Worm (Caenorhabditis elegans) whole organism, L3 larva: ENCODE data around the gene pqn-41.

ENCODE experiments used
- R02D3.7 ChIP-seq: fragments of 150-350 bp; optimal IDR thresholded peaks from 2 replicates; lab custom pipeline; 2014; ENCODE audit warnings: missing biosample characterization, missing genetic modification characterization
- ZK546.5 ChIP-seq: sonication (generic microtip); optimal IDR thresholded peaks from 2 replicates; lab custom pipeline; 2017; ENCODE audit warnings: missing biosample characterization, missing genetic modification characterization
- aly-2 ChIP-seq: fragments of 150-350 bp; optimal IDR thresholded peaks from 2 replicates; lab custom pipeline; 2014; ENCODE audit warnings: missing biosample characterization, missing genetic modification characterization
- ama-1 ChIP-seq: fragments of 150-350 bp; optimal IDR thresholded peaks from 2 replicates; lab custom pipeline; 2018
- ceh-16 ChIP-seq: sonication (generic microtip); optimal IDR thresholded peaks from 2 replicates; lab custom pipeline; 2017; ENCODE audit warnings: missing biosample characterization, missing genetic modification characterization
- ceh-28 ChIP-seq: fragments of 150-350 bp; optimal IDR thresholded peaks from 2 replicates; lab custom pipeline; 2014; ENCODE audit warnings: missing biosample characterization, missing genetic modification reagents, missing genetic modification characterization
- ceh-82 ChIP-seq: fragments of 150-350 bp; optimal IDR thresholded peaks from 2 replicates; lab custom pipeline; 2014; ENCODE audit warnings: missing biosample characterization, missing genetic modification characterization
- ceh-9 ChIP-seq: sonication (generic microtip); optimal IDR thresholded peaks from 2 replicates; lab custom pipeline; 2018; ENCODE audit warnings: missing biosample characterization, missing genetic modification characterization
- daf-12 ChIP-seq: fragments of 150-350 bp; optimal IDR thresholded peaks from 2 replicates; lab custom pipeline; 2014; ENCODE audit warnings: missing biosample characterization, missing genetic modification reagents, missing genetic modification characterization
- egl-27 ChIP-seq: sonication (generic microtip); optimal IDR thresholded peaks from 4 replicates; lab custom pipeline; 2017; ENCODE audit warnings: missing biosample characterization, missing genetic modification reagents, missing genetic modification characterization
- egl-5 ChIP-seq: fragments of 150-350 bp; optimal IDR thresholded peaks from 2 replicates; lab custom pipeline; 2017; ENCODE audit warnings: missing biosample characterization, missing genetic modification reagents, missing genetic modification characterization, inconsistent platforms
- elt-1 ChIP-seq: fragments of 150-350 bp; optimal IDR thresholded peaks from 2 replicates; lab custom pipeline; 2014; ENCODE audit warnings: missing biosample characterization, missing genetic modification characterization
- elt-2 ChIP-seq: sonication (generic microtip); optimal IDR thresholded peaks from 2 replicates; lab custom pipeline; 2016; ENCODE audit warnings: missing genetic modification reagents, mild to moderate bottlenecking, missing genetic modification characterization, missing compliant biosample characterization
- elt-3 ChIP-seq, 3 experiments: fragments of 150-350 bp in 1 of 3; sonication (generic microtip) in 2 of 3; optimal IDR thresholded peaks; 2 replicates in 2 of 3; 4 replicates in 1 of 3; lab custom pipeline; 2014 to 2017; ENCODE audit warnings: missing biosample characterization in 3 of 3, missing genetic modification characterization in 3 of 3
- eor-1 ChIP-seq, 2 experiments: fragments of 150-350 bp; optimal IDR thresholded peaks; 2 replicates each; lab custom pipeline; 2014 to 2018; ENCODE audit warnings: missing biosample characterization in 2 of 2, missing genetic modification characterization in 2 of 2
- fkh-10 ChIP-seq: sonication (generic microtip); optimal IDR thresholded peaks from 2 replicates; lab custom pipeline; 2017; ENCODE audit warnings: missing biosample characterization, missing genetic modification reagents, missing genetic modification characterization
- fkh-2 ChIP-seq: fragments of 150-350 bp; optimal IDR thresholded peaks from 2 replicates; lab custom pipeline; 2014; ENCODE audit warnings: missing biosample characterization, missing genetic modification reagents, missing genetic modification characterization
- fos-1 ChIP-seq: fragments of 150-350 bp; optimal IDR thresholded peaks from 2 replicates; lab custom pipeline; 2014; ENCODE audit warnings: missing biosample characterization, missing genetic modification characterization
- hmg-11 ChIP-seq: sonication (generic microtip); optimal IDR thresholded peaks from 2 replicates; lab custom pipeline; 2016; ENCODE audit warnings: missing genetic modification characterization, missing compliant biosample characterization
- jun-1 ChIP-seq: fragments of 150-350 bp; optimal IDR thresholded peaks from 2 replicates; lab custom pipeline; 2014; ENCODE audit warnings: missing biosample characterization, missing genetic modification reagents, missing genetic modification characterization
- lin-15B ChIP-seq: fragments of 150-350 bp; optimal IDR thresholded peaks from 2 replicates; lab custom pipeline; 2014; ENCODE audit warnings: missing biosample characterization, missing genetic modification characterization
- lin-39 ChIP-seq: fragments of 150-350 bp; optimal IDR thresholded peaks from 2 replicates; lab custom pipeline; 2018; ENCODE audit warnings: missing biosample characterization, missing genetic modification reagents, missing genetic modification characterization
- lsy-12 ChIP-seq: sonication (generic microtip); optimal IDR thresholded peaks from 2 replicates; lab custom pipeline; 2016; ENCODE audit warnings: mild to moderate bottlenecking, missing genetic modification characterization, missing compliant biosample characterization
- mml-1 ChIP-seq: fragments of 150-350 bp; sonication (generic microtip); optimal IDR thresholded peaks from 3 replicates; lab custom pipeline; 2014; ENCODE audit warnings: missing biosample characterization, missing genetic modification characterization
- nfya-1 ChIP-seq: sonication (generic microtip); optimal IDR thresholded peaks from 2 replicates; lab custom pipeline; 2017; ENCODE audit warnings: missing genetic modification characterization, mild to moderate bottlenecking, missing compliant biosample characterization, antibody characterized with exemption, moderate library complexity; ENCODE audit not compliant: insufficient read depth
- nhr-11 ChIP-seq: fragments of 150-350 bp; optimal IDR thresholded peaks from 2 replicates; lab custom pipeline; 2014; ENCODE audit warnings: missing biosample characterization, missing genetic modification characterization
- nhr-12 ChIP-seq: fragments of 150-350 bp; optimal IDR thresholded peaks from 2 replicates; lab custom pipeline; 2014; ENCODE audit warnings: missing biosample characterization, missing genetic modification characterization
- nhr-23 ChIP-seq: fragments of 150-350 bp; optimal IDR thresholded peaks from 2 replicates; lab custom pipeline; 2014; ENCODE audit warnings: missing biosample characterization, missing genetic modification reagents, missing genetic modification characterization
- nhr-237 ChIP-seq: fragments of 150-350 bp; optimal IDR thresholded peaks from 2 replicates; lab custom pipeline; 2014; ENCODE audit warnings: missing biosample characterization, missing genetic modification characterization
- nhr-28 ChIP-seq: fragments of 150-350 bp; optimal IDR thresholded peaks from 2 replicates; lab custom pipeline; 2014; ENCODE audit warnings: missing biosample characterization, missing genetic modification characterization
- nhr-43 ChIP-seq: sonication (generic microtip); optimal IDR thresholded peaks from 2 replicates; lab custom pipeline; 2016; ENCODE audit warnings: mild to moderate bottlenecking, missing genetic modification characterization, missing compliant biosample characterization; ENCODE audit not compliant: poor library complexity, severe bottlenecking
- nhr-67 ChIP-seq: fragments of 150-350 bp; optimal IDR thresholded peaks from 2 replicates; lab custom pipeline; 2014; ENCODE audit warnings: missing biosample characterization, missing genetic modification characterization
- nhr-76 ChIP-seq: fragments of 150-350 bp; sonication (generic microtip); optimal IDR thresholded peaks from 5 replicates; lab custom pipeline; 2014; ENCODE audit warnings: missing biosample characterization, missing genetic modification characterization
- nhr-77 ChIP-seq: fragments of 150-350 bp; optimal IDR thresholded peaks from 2 replicates; lab custom pipeline; 2014; ENCODE audit warnings: missing biosample characterization, missing genetic modification characterization
- pha-4 ChIP-seq: fragments of 150-350 bp; optimal IDR thresholded peaks from 2 replicates; lab custom pipeline; 2014; ENCODE audit warnings: missing biosample characterization, missing genetic modification reagents, missing genetic modification characterization
- pqm-1 ChIP-seq: fragments of 150-350 bp; optimal IDR thresholded peaks from 2 replicates; lab custom pipeline; 2017; ENCODE audit warnings: missing biosample characterization, missing genetic modification characterization, inconsistent platforms
- sea-2 ChIP-seq: fragments of 150-350 bp; sonication (generic microtip); optimal IDR thresholded peaks from 4 replicates; lab custom pipeline; 2014; ENCODE audit warnings: missing biosample characterization, missing genetic modification reagents, missing genetic modification characterization
- skn-1 ChIP-seq: fragments of 150-350 bp; optimal IDR thresholded peaks from 2 replicates; lab custom pipeline; 2014; ENCODE audit warnings: missing biosample characterization, missing genetic modification characterization
- snpc-4 ChIP-seq: fragments of 150-350 bp; optimal IDR thresholded peaks from 2 replicates; lab custom pipeline; 2014; ENCODE audit warnings: missing biosample characterization, missing genetic modification characterization
- tbx-2 ChIP-seq: sonication (generic microtip); optimal IDR thresholded peaks from 2 replicates; lab custom pipeline; 2016; ENCODE audit warnings: mild to moderate bottlenecking, missing genetic modification characterization, missing compliant biosample characterization
- unc-39 ChIP-seq: sonication (generic microtip); optimal IDR thresholded peaks from 4 replicates; lab custom pipeline; 2017; ENCODE audit warnings: missing biosample characterization, missing genetic modification characterization
- zag-1 ChIP-seq: fragments of 150-350 bp; optimal IDR thresholded peaks from 2 replicates; lab custom pipeline; 2014; ENCODE audit warnings: missing biosample characterization, missing genetic modification characterization
- ztf-11 ChIP-seq: fragments of 150-350 bp; optimal IDR thresholded peaks from 2 replicates; lab custom pipeline; 2014; ENCODE audit warnings: missing biosample characterization, missing genetic modification characterization
- ztf-4 ChIP-seq: fragments of 150-350 bp; optimal IDR thresholded peaks from 2 replicates; lab custom pipeline; 2014; ENCODE audit warnings: missing biosample characterization, missing genetic modification characterization

Gene pqn-41

DNA sequence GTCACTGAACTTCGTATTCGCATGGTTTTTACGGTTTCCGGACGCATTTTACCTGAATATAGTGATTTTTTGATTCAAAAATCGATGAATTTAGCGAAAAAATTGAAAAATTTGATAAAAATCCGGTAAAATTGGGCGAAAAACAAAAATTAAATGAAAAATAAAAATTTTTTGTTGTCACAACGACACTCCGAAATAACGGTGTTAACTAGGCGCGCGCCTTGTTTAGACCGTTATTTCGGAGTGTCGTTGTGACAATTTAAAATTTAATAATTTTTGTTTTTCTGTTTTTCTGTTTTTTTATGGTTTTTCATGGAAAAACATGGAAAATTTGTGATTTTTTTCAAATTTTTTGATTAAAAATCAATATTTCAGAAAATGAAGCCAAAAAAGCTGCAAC, at the start of gene pqn-41, which contains the start of gene B0524.6:
TSS of gene pqn-41 (plus strand) at position 370 of the 400 bp plus-strand sequence.
TSS of gene B0524.6 (minus strand) at position 52 of the 400 bp plus-strand sequence.
- no peak for TF ChIP-seq nhr-77
- TF ChIP-seq snpc-4 (tag; lab: Kevin White, UChicago) = peak; percentile 54
- TF ChIP-seq pqm-1 (tag; lab: Kevin White, UChicago) = peak; percentile 7
- TF ChIP-seq lin-39 (tag; lab: Kevin White, UChicago) = peak; percentile 36
- peak; percentile 75 for TF ChIP-seq nhr-23 (tag; lab: Kevin White, UChicago)
- TF ChIP-seq ceh-9 (tag; lab: Kevin White, UChicago) = no peak
- TF ChIP-seq pha-4 (tag; lab: Kevin White, UChicago) = peak; percentile 85
- no peak for TF ChIP-seq mml-1
- no peak for TF ChIP-seq tbx-2
- TF ChIP-seq jun-1 (tag; lab: Kevin White, UChicago) = no peak
- no peak for TF ChIP-seq ztf-4 (tag; lab: Kevin White, UChicago)
- peak; percentile 61 for TF ChIP-seq nfya-1 (tag; lab: Kevin White, UChicago)
- TF ChIP-seq hmg-11 (tag; lab: Kevin White, UChicago) = peak; percentile 8
- no peak for TF ChIP-seq aly-2
- TF ChIP-seq lin-15B (tag; lab: Kevin White, UChicago) = peak; percentile 74
- TF ChIP-seq elt-3 (tag; optimal IDR thresholded peaks at IDR 0.05; lab: Kevin White, UChicago) = no peak

DNA sequence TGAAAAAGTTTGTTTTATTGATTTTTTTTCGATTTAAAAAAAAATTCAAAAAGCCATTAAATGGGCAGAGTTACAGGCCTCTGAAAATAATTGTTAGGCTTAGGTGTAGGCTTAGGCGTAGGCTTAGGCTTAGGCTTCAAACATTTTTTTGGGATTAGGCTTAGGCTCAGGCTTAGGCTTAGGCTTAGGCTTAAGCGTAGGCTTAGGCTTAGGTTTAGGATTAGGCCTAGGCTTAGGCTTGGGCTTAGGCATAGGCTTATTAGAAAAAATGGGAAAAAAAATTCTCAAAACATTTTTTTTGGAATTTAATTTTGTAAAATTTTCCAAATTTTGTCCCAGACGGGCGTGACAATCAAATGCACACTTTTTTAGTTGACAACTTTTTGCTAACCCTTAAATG, 49.6 kb upstream of the pqn-41 start:
- no peak for TF ChIP-seq nfya-1 (tag; lab: Kevin White, UChicago)
- no peak for TF ChIP-seq lin-15B (tag; lab: Kevin White, UChicago)
- TF ChIP-seq lsy-12 (tag; lab: Kevin White, UChicago) = no peak
- no peak for TF ChIP-seq ceh-28
- no peak for TF ChIP-seq lin-39 (tag; lab: Kevin White, UChicago)
- TF ChIP-seq nhr-237 = no peak
- TF ChIP-seq, all 47 proteins: peak for 0

DNA sequence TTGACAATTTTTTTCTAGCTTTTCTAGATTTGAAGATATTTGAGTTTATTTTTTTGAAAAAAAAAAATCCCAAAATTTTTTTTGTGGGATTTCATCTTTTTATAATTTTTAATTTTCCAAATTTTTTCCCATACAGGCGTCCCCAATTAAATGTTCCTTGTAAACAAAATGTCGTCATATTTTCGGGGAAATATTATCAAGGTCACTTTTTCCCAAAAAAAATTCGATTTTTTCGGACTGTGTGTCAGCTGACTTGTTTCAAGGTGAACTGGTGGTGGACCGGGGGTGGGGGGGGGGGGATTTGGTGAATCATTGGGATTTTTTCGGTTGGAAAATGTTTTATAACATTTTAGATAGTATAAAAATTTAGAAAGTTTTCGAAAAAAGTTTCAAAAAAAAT, 49.1 kb upstream of the pqn-41 start:
- TF ChIP-seq ztf-11 (tag; lab: Kevin White, UChicago) (no peak), nhr-11 (tag; lab: Kevin White, UChicago) (no peak), fkh-2 (no peak), elt-3 (tag; optimal IDR thresholded peaks at IDR 0.05; lab: Kevin White, UChicago) (no peak), lin-15B (tag; lab: Kevin White, UChicago) (no peak), ZK546.5 (tag; lab: Kevin White, UChicago) (no peak), ztf-4 (tag; lab: Kevin White, UChicago) (no peak), skn-1 (no peak)

DNA sequence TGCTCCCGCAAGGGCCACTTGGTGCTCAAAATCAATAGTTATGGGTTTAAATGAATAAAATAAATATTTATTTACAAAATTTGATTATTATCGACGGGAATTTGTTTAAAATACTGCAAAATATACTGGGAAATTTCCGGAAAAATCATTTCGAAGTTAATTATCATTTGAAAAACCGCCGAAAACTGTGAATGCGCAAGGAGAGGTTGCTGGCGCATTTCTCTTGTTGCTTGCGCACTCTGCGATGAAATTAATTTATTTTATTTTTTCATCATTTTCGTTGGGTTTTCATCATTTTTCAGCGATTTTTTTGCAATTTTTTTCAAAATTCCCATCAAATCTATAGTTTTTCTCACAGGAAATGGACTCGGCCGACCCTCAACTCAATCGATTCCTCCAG, 46.2 kb upstream of the pqn-41 start, which contains the start of gene ddp-1:
TSS of gene ddp-1 (plus strand) at position 357 of the 400 bp plus-strand sequence.
- TF ChIP-seq elt-1 (peak; percentile 38), fos-1 (no peak), lsy-12 (tag; lab: Kevin White, UChicago) (peak; percentile 93), ZK546.5 (tag; lab: Kevin White, UChicago) (peak; percentile 64), unc-39 (tag; lab: Kevin White, UChicago) (no peak), nhr-237 (no peak), nhr-28 (tag; lab: Kevin White, UChicago) (peak; percentile 75), nhr-76 (tag; lab: Kevin White, UChicago) (no peak), nhr-43 (tag; lab: Kevin White, UChicago) (peak; percentile 94), daf-12 (tag; lab: Kevin White, UChicago) (peak; percentile 4), elt-2 (peak; percentile 66), fkh-10 (peak; percentile 94), eor-1 (tag; optimal IDR thresholded peaks at IDR 0.05; lab: Kevin White, UChicago) (peak in 1 of 2 experiments; percentile 56), nfya-1 (tag; lab: Kevin White, UChicago) (peak; percentile 94), egl-5 (tag; lab: Kevin White, UChicago) (peak; percentile 89), jun-1 (tag; lab: Kevin White, UChicago) (peak; percentile 88), hmg-11 (tag; lab: Kevin White, UChicago) (peak; percentile 90), ceh-28 (peak; percentile 82), mml-1 (no peak), pqm-1 (tag; lab: Kevin White, UChicago) (peak; percentile 41), elt-3 (tag; optimal IDR thresholded peaks at IDR 0.05; lab: Kevin White, UChicago) (no peak), nhr-11 (tag; lab: Kevin White, UChicago) (peak; percentile 50), ama-1 (lab: Kevin White, UChicago) (peak; percentile 82), aly-2 (peak; percentile 70), ztf-4 (tag; lab: Kevin White, UChicago) (peak; percentile 64), zag-1 (peak; percentile 45), egl-27 (tag; lab: Kevin White, UChicago) (peak; percentile 69), sea-2 (GFP tag; lab: Kevin White, UChicago) (no peak), lin-15B (tag; lab: Kevin White, UChicago) (peak; percentile 96), tbx-2 (peak; percentile 93), snpc-4 (tag; lab: Kevin White, UChicago) (peak; percentile 86), R02D3.7 (tag; lab: Kevin White, UChicago) (peak; percentile 85), ceh-82 (tag; lab: Kevin White, UChicago) (peak; percentile 93), nhr-23 (tag; lab: Kevin White, UChicago) (peak; percentile 98), ceh-16 (no peak), fkh-2 (no peak), lin-39 (tag; lab: Kevin White, UChicago) (peak; percentile 73), nhr-12 (tag; lab: Kevin White, UChicago) (no peak), nhr-67 (tag; lab: Kevin White, UChicago) (no peak)
